Worm (Caenorhabditis elegans): ENCODE measurements around the gene cup-14.
"Not testable (repeated sequence)": the region's sequence is repeated elsewhere in the genome, so short reads cannot be mapped to it uniquely, and the experiment has no call there.

- TF ChIP-seq ztf-29 (GFP tag; IDR thresholded peaks at IDR 0.05); T22C8.4 (GFP tag; IDR thresholded peaks at IDR 0.05); med-1 (GFP tag; optimal IDR thresholded peaks at IDR 0.05; ENCODE audit: insufficient read depth); ref-1 (GFP tag; conservative IDR thresholded peaks at IDR 0.05); cog-1 (tag; optimal IDR thresholded peaks at IDR 0.05); ztf-23 (GFP tag; IDR thresholded peaks at IDR 0.05): not testable (repeated sequence)
- peak; percentile 56; the same call in 1 of the 2 replicates for TF ChIP-seq flt-1 (GFP tag; IDR thresholded peaks at IDR 0.05)
These were observed 42.7 kb downstream of the cup-14 start for ce11 chrII:13829123-13829996.
